Worm (Caenorhabditis elegans) whole organism, L1 larva: ENCODE results near the gene nduv-2.
A peak's percentile ranks its signal among the peaks of the same experiment; 100 is the strongest.

Experiments used
- C04F5.9 ChIP-seq: sonication (generic microtip); optimal IDR thresholded peaks from 2 replicates; lab custom pipeline; 2016; ENCODE audit warnings: missing genetic modification characterization, missing compliant biosample characterization
- C16A3.4 ChIP-seq: fragments of 150-350 bp; optimal IDR thresholded peaks from 2 replicates; lab custom pipeline; 2014; ENCODE audit warnings: missing biosample characterization, missing genetic modification characterization
- Y116A8C.19 ChIP-seq: sonication (generic microtip); optimal IDR thresholded peaks from 2 replicates; lab custom pipeline; 2016; ENCODE audit warnings: missing compliant biosample characterization, missing genetic modification characterization, borderline replicate concordance
- alr-1 ChIP-seq: fragments of 200-800 bp; sonication (Bioruptor generic); optimal IDR thresholded peaks from 2 replicates; lab custom pipeline; 2018; ENCODE audit warnings: borderline replicate concordance, mild to moderate bottlenecking, missing genetic modification characterization, missing compliant biosample characterization
- blmp-1 ChIP-seq: fragments of 150-350 bp; optimal IDR thresholded peaks from 2 replicates; lab custom pipeline; 2014; ENCODE audit warnings: missing biosample characterization, missing genetic modification characterization
- ceh-63 ChIP-seq: fragments of 200-800 bp; sonication (Bioruptor generic); optimal IDR thresholded peaks from 2 replicates; lab custom pipeline; 2018; ENCODE audit warnings: mild to moderate bottlenecking, missing genetic modification characterization, missing compliant biosample characterization
- ceh-90 ChIP-seq: sonication (generic microtip); optimal IDR thresholded peaks from 2 replicates; lab custom pipeline; 2016; ENCODE audit warnings: missing genetic modification characterization, missing compliant biosample characterization
- ces-1 ChIP-seq: fragments of 150-350 bp; optimal IDR thresholded peaks from 2 replicates; lab custom pipeline; 2014; ENCODE audit warnings: missing biosample characterization, missing genetic modification reagents, missing genetic modification characterization
- efl-1 ChIP-seq, 4 experiments: fragments of 150-350 bp; optimal IDR thresholded peaks in 3 of 4; peaks in 1 of 4; 1 replicate in 1 of 4; 2 replicates in 3 of 4; lab custom pipeline; 2014; ENCODE audit warnings: missing biosample characterization in 2 of 4, missing genetic modification characterization in 2 of 4, missing genetic modification reagents in 2 of 4
- egl-27 ChIP-seq, 2 experiments: fragments of 150-350 bp in 1 of 2; sonication (generic microtip); optimal IDR thresholded peaks; 3 replicates each; lab custom pipeline; 2017 to 2018; ENCODE audit warnings: missing biosample characterization in 2 of 2, missing genetic modification characterization in 2 of 2, missing genetic modification reagents in 2 of 2
- elt-3 ChIP-seq, 6 experiments: fragments of 150-350 bp in 1 of 6; sonication (generic microtip); optimal IDR thresholded peaks; 2 replicates each; lab custom pipeline; 2017 to 2018; ENCODE audit warnings: missing biosample characterization in 6 of 6, missing genetic modification characterization in 6 of 6, inconsistent platforms in 1 of 6
- ets-5 ChIP-seq: fragments of 200-800 bp; sonication (Bioruptor generic); IDR thresholded peaks from 2 replicates; pipeline ENCODE4 v1.3.6; 2022; ENCODE audit warnings: missing genetic modification characterization, missing compliant biosample characterization
- fkh-4 ChIP-seq: sonication (generic microtip); optimal IDR thresholded peaks from 2 replicates; lab custom pipeline; 2016; ENCODE audit warnings: missing compliant biosample characterization, missing genetic modification characterization, borderline replicate concordance
- fkh-8 ChIP-seq: sonication (generic microtip); optimal IDR thresholded peaks from 2 replicates; lab custom pipeline; 2016; ENCODE audit warnings: mild to moderate bottlenecking, missing genetic modification characterization, missing compliant biosample characterization
- fos-1 ChIP-seq: fragments of 150-350 bp; optimal IDR thresholded peaks from 2 replicates; lab custom pipeline; 2014; ENCODE audit warnings: missing biosample characterization, missing genetic modification characterization
- grh-1 ChIP-seq: fragments of 200-800 bp; sonication (Bioruptor generic); IDR thresholded peaks from 2 replicates; pipeline ENCODE4 v1.3.6; 2022; ENCODE audit warnings: missing genetic modification reagents, missing genetic modification characterization, missing compliant biosample characterization
- hlh-4 ChIP-seq: sonication (generic microtip); optimal IDR thresholded peaks from 2 replicates; lab custom pipeline; 2016; ENCODE audit warnings: mild to moderate bottlenecking, missing genetic modification characterization, missing compliant biosample characterization
- hpl-2 ChIP-seq: fragments of 150-350 bp; optimal IDR thresholded peaks from 2 replicates; lab custom pipeline; 2014; ENCODE audit warnings: missing biosample characterization, missing genetic modification reagents, missing genetic modification characterization
- irx-1 ChIP-seq: sonication (generic microtip); optimal IDR thresholded peaks from 2 replicates; lab custom pipeline; 2016; ENCODE audit warnings: missing genetic modification characterization, missing compliant biosample characterization
- isw-1 ChIP-seq: fragments of 200-800 bp; sonication (Bioruptor generic); IDR thresholded peaks from 2 replicates; pipeline ENCODE4 v1.3.6; 2022; ENCODE audit warnings: missing genetic modification characterization, missing compliant biosample characterization
- lin-14 ChIP-seq: fragments of 200-800 bp; sonication (Bioruptor generic); optimal IDR thresholded peaks from 2 replicates; lab custom pipeline; 2018; ENCODE audit warnings: mild to moderate bottlenecking, missing genetic modification characterization, moderate library complexity, missing compliant biosample characterization
- lin-15B ChIP-seq: fragments of 150-350 bp; sonication (generic microtip); optimal IDR thresholded peaks from 3 replicates; lab custom pipeline; 2014; ENCODE audit warnings: missing biosample characterization, missing genetic modification characterization
- lin-35 ChIP-seq, 2 experiments: fragments of 150-350 bp; optimal IDR thresholded peaks; 2 replicates each; lab custom pipeline; 2014; ENCODE audit warnings: missing biosample characterization in 2 of 2, missing genetic modification characterization in 2 of 2, missing genetic modification reagents in 2 of 2
- lin-39 ChIP-seq: fragments of 150-350 bp; optimal IDR thresholded peaks from 2 replicates; lab custom pipeline; 2014; ENCODE audit warnings: missing biosample characterization, missing genetic modification reagents, missing genetic modification characterization
- lir-3 ChIP-seq: sonication (generic microtip); optimal IDR thresholded peaks from 2 replicates; lab custom pipeline; 2016; ENCODE audit warnings: mild to moderate bottlenecking, missing genetic modification characterization, moderate library complexity, missing compliant biosample characterization; ENCODE audit not compliant: poor library complexity
- lsy-2 ChIP-seq, 2 experiments: fragments of 150-350 bp; optimal IDR thresholded peaks; 2 replicates each; lab custom pipeline; 2014; ENCODE audit warnings: missing biosample characterization in 2 of 2, missing genetic modification characterization in 2 of 2
- mdl-1 ChIP-seq, 2 experiments: fragments of 150-350 bp; optimal IDR thresholded peaks; 2 replicates each; lab custom pipeline; 2014 to 2017; ENCODE audit warnings: missing biosample characterization in 2 of 2, missing genetic modification characterization in 2 of 2, inconsistent platforms in 1 of 2
- mef-2 ChIP-seq: fragments of 150-350 bp; optimal IDR thresholded peaks from 2 replicates; lab custom pipeline; 2014; ENCODE audit warnings: missing biosample characterization, missing genetic modification characterization
- mep-1 ChIP-seq: fragments of 150-350 bp; optimal IDR thresholded peaks from 2 replicates; lab custom pipeline; 2014; ENCODE audit warnings: missing biosample characterization, missing genetic modification characterization
- nhr-20 ChIP-seq: sonication (generic microtip); optimal IDR thresholded peaks from 2 replicates; lab custom pipeline; 2016; ENCODE audit warnings: mild to moderate bottlenecking, missing genetic modification characterization, missing compliant biosample characterization
- nhr-237 ChIP-seq: fragments of 150-350 bp; optimal IDR thresholded peaks from 2 replicates; lab custom pipeline; 2014; ENCODE audit warnings: missing biosample characterization, missing genetic modification characterization
- nhr-28 ChIP-seq: fragments of 150-350 bp; optimal IDR thresholded peaks from 2 replicates; lab custom pipeline; 2014; ENCODE audit warnings: missing biosample characterization, missing genetic modification characterization
- nhr-47 ChIP-seq: sonication (generic microtip); optimal IDR thresholded peaks from 2 replicates; lab custom pipeline; 2016; ENCODE audit warnings: mild to moderate bottlenecking, missing genetic modification characterization, moderate library complexity, missing compliant biosample characterization
- nhr-76 ChIP-seq: sonication (generic microtip); optimal IDR thresholded peaks from 2 replicates; lab custom pipeline; 2017; ENCODE audit warnings: missing biosample characterization, missing genetic modification characterization
- nhr-77 ChIP-seq: fragments of 150-350 bp; optimal IDR thresholded peaks from 2 replicates; lab custom pipeline; 2014; ENCODE audit warnings: missing biosample characterization, missing genetic modification characterization
- nhr-84 ChIP-seq: sonication (generic microtip); optimal IDR thresholded peaks from 2 replicates; lab custom pipeline; 2017; ENCODE audit warnings: missing biosample characterization, missing genetic modification characterization
- nhr-85 ChIP-seq: sonication (generic microtip); peaks from one replicate; lab custom pipeline; 2016; ENCODE audit warnings: missing genetic modification characterization, inconsistent platforms, missing compliant biosample characterization
- nhr-90 ChIP-seq: sonication (generic microtip); optimal IDR thresholded peaks from 2 replicates; lab custom pipeline; 2016; ENCODE audit warnings: mild to moderate bottlenecking, missing genetic modification characterization, missing compliant biosample characterization; ENCODE audit not compliant: poor library complexity
- pag-3 ChIP-seq: sonication (generic microtip); optimal IDR thresholded peaks from 2 replicates; lab custom pipeline; 2017; ENCODE audit warnings: missing genetic modification characterization, mild to moderate bottlenecking, missing compliant biosample characterization, antibody characterized with exemption, borderline replicate concordance; ENCODE audit not compliant: insufficient read depth
- pqm-1 ChIP-seq: sonication (generic microtip); optimal IDR thresholded peaks from 3 replicates; lab custom pipeline; 2017; ENCODE audit warnings: missing biosample characterization, missing genetic modification characterization
- rnt-1 ChIP-seq: sonication (generic microtip); optimal IDR thresholded peaks from 2 replicates; lab custom pipeline; 2016; ENCODE audit warnings: mild to moderate bottlenecking, missing genetic modification characterization, moderate library complexity, missing compliant biosample characterization
- snpc-4 ChIP-seq: fragments of 150-350 bp; optimal IDR thresholded peaks from 2 replicates; lab custom pipeline; 2014; ENCODE audit warnings: missing biosample characterization, missing genetic modification characterization
- snu-23 ChIP-seq: sonication (generic microtip); optimal IDR thresholded peaks from 2 replicates; lab custom pipeline; 2016; ENCODE audit warnings: missing genetic modification characterization, missing compliant biosample characterization
- sox-4 ChIP-seq: sonication (generic microtip); optimal IDR thresholded peaks from 2 replicates; lab custom pipeline; 2016; ENCODE audit warnings: missing genetic modification characterization, missing compliant biosample characterization
- sptf-1 ChIP-seq: fragments of 150-350 bp; optimal IDR thresholded peaks from 2 replicates; lab custom pipeline; 2014; ENCODE audit warnings: missing biosample characterization, missing genetic modification characterization
- sup-37 ChIP-seq: fragments of 200-800 bp; sonication (Bioruptor generic); optimal IDR thresholded peaks from 2 replicates; lab custom pipeline; 2018; ENCODE audit warnings: mild to moderate bottlenecking, missing genetic modification characterization, missing compliant biosample characterization
- swsn-7 ChIP-seq: sonication (generic microtip); optimal IDR thresholded peaks from 2 replicates; lab custom pipeline; 2016; ENCODE audit warnings: missing genetic modification characterization, missing compliant biosample characterization
- xbp-1 ChIP-seq: sonication (generic microtip); optimal IDR thresholded peaks from 2 replicates; lab custom pipeline; 2016; ENCODE audit warnings: missing genetic modification characterization, missing compliant biosample characterization
- zag-1 ChIP-seq: fragments of 150-350 bp; optimal IDR thresholded peaks from 2 replicates; lab custom pipeline; 2014; ENCODE audit warnings: missing biosample characterization, missing genetic modification characterization
- zip-4 ChIP-seq: fragments of 200-800 bp; sonication (Bioruptor generic); optimal IDR thresholded peaks from 2 replicates; lab custom pipeline; 2018; ENCODE audit warnings: mild to moderate bottlenecking, missing genetic modification characterization, moderate library complexity, missing compliant biosample characterization
- ztf-11 ChIP-seq, 2 experiments: sonication (generic microtip); optimal IDR thresholded peaks; 2 replicates each; lab custom pipeline; 2016 to 2017; ENCODE audit warnings: missing genetic modification characterization in 2 of 2, missing biosample characterization in 1 of 2, missing compliant biosample characterization in 1 of 2
- ztf-4 ChIP-seq: fragments of 150-350 bp; optimal IDR thresholded peaks from 2 replicates; lab custom pipeline; 2014; ENCODE audit warnings: missing biosample characterization, missing genetic modification characterization

Gene nduv-2

ce11 chrV:13591504-13592174, 33.7 kb downstream of the nduv-2 start, which contains the start of gene tbcb-1:
tbcb-1 (plus strand) TSS chrV:13592124.
- no peak for TF ChIP-seq nhr-76 (tag; lab: Kevin White, UChicago)
- no peak for TF ChIP-seq elt-3 (tag; optimal IDR thresholded peaks at IDR 0.05; lab: Kevin White, UChicago)
- TF ChIP-seq efl-1 (optimal IDR thresholded peaks at IDR 0.05; lab: Kevin White, UChicago): peak; percentile 46 to 66
- peak; percentile 58 to 95 for TF ChIP-seq efl-1 (GFP tag; optimal IDR thresholded peaks at IDR 0.05 in 1 of 2; lab: Kevin White, UChicago)
- peak; percentile 57 for TF ChIP-seq swsn-7 (tag; lab: Kevin White, UChicago)
- TF ChIP-seq sox-4 (tag; lab: Kevin White, UChicago): no peak
- TF ChIP-seq rnt-1 (tag; lab: Kevin White, UChicago): peak; percentile 58
- TF ChIP-seq nhr-28 (tag; lab: Kevin White, UChicago): no peak
- no peak for TF ChIP-seq pqm-1 (tag; lab: Kevin White, UChicago)
- TF ChIP-seq C04F5.9: no peak
- TF ChIP-seq irx-1 (tag; lab: Kevin White, UChicago): peak; percentile 41
- TF ChIP-seq lin-39: no peak
- peak; percentile 46 for TF ChIP-seq xbp-1 (tag; lab: Kevin White, UChicago)
- peak; percentile 37 for TF ChIP-seq blmp-1 (tag; lab: Kevin White, UChicago)
- TF ChIP-seq grh-1: no peak
- TF ChIP-seq isw-1 (GFP tag; lab: Robert Waterston, UW): no peak
- no peak for TF ChIP-seq ceh-63 (GFP tag; lab: Kevin White, UChicago)
- no peak for TF ChIP-seq zip-4 (GFP tag; lab: Kevin White, UChicago)
- no peak for TF ChIP-seq ces-1 (GFP tag; lab: Kevin White, UChicago)
- TF ChIP-seq ztf-4 (tag; lab: Kevin White, UChicago): no peak
- TF ChIP-seq ztf-11 (tag; optimal IDR thresholded peaks at IDR 0.05; lab: Kevin White, UChicago): no peak
- no peak for TF ChIP-seq fkh-8 (tag; lab: Kevin White, UChicago)
- no peak for TF ChIP-seq hpl-2 (GFP tag; lab: Kevin White, UChicago)
- TF ChIP-seq mef-2 (tag; lab: Kevin White, UChicago): no peak
- TF ChIP-seq lsy-2 (tag; optimal IDR thresholded peaks at IDR 0.05; lab: Kevin White, UChicago): peak; percentile 46 to 53
- TF ChIP-seq sup-37 (GFP tag; lab: Kevin White, UChicago): no peak
- no peak for TF ChIP-seq ceh-90 (tag; lab: Kevin White, UChicago)
- no peak for TF ChIP-seq nhr-237 (tag; lab: Kevin White, UChicago)
- TF ChIP-seq mep-1 (tag; lab: Kevin White, UChicago): peak; percentile 63
- no peak for TF ChIP-seq Y116A8C.19 (tag; lab: Kevin White, UChicago)
- no peak for TF ChIP-seq egl-27 (tag; optimal IDR thresholded peaks at IDR 0.05; lab: Kevin White, UChicago)
- no peak for TF ChIP-seq alr-1 (tag; lab: Kevin White, UChicago)
- peak; percentile 67 for TF ChIP-seq nhr-47 (tag; lab: Kevin White, UChicago)
- TF ChIP-seq snu-23 (GFP tag; lab: Kevin White, UChicago): peak; percentile 56
- peak; percentile 37 for TF ChIP-seq nhr-90 (tag; lab: Kevin White, UChicago)
- no peak for TF ChIP-seq hlh-4
- TF ChIP-seq zag-1: no peak
- no peak for TF ChIP-seq C16A3.4 (tag; lab: Kevin White, UChicago)
- no peak for TF ChIP-seq sptf-1
- TF ChIP-seq ets-5 (GFP tag; lab: Robert Waterston, UW): no peak
- no peak for TF ChIP-seq nhr-77 (tag; lab: Kevin White, UChicago)
- TF ChIP-seq mdl-1 (tag; optimal IDR thresholded peaks at IDR 0.05; lab: Kevin White, UChicago): no peak
- TF ChIP-seq fkh-4 (tag; lab: Kevin White, UChicago): peak; percentile 4
- TF ChIP-seq nhr-20 (tag; lab: Kevin White, UChicago): peak; percentile 60
- TF ChIP-seq nhr-85 (tag; lab: Kevin White, UChicago): peak; percentile 32
- TF ChIP-seq lin-35 (GFP tag; optimal IDR thresholded peaks at IDR 0.05; lab: Kevin White, UChicago): peak; percentile 47 to 52
- TF ChIP-seq lin-14 (GFP tag; lab: Kevin White, UChicago): no peak
- TF ChIP-seq snpc-4 (tag; lab: Kevin White, UChicago): peak; percentile 0
- peak; percentile 29 for TF ChIP-seq lir-3 (tag; lab: Kevin White, UChicago)
- TF ChIP-seq fos-1 (tag; lab: Kevin White, UChicago): no peak
- peak; percentile 57 for TF ChIP-seq lin-15B (tag; lab: Kevin White, UChicago)
- no peak for TF ChIP-seq nhr-84
- TF ChIP-seq pag-3 (tag; lab: Kevin White, UChicago): no peak
